Fruit fly (Drosophila melanogaster): ENCODE data around the gene LysX.

The LysX gene

dm6 chr3L:1188936-1189659 is 6.0 kb downstream of the LysX start, which contains the start of gene CG13912 (continued):
- TF ChIP-seq CG33557 (GFP tag; optimal IDR thresholded peaks at IDR 0.05) (no peak), Lpt (GFP tag; optimal IDR thresholded peaks at IDR 0.05) (no peak), her (GFP tag; optimal IDR thresholded peaks at IDR 0.05) (no peak), Bteb2 (GFP tag; optimal IDR thresholded peaks at IDR 0.05) (no peak), stwl (tag; optimal IDR thresholded peaks at IDR 0.05) (no peak), jumu (GFP tag; optimal IDR thresholded peaks at IDR 0.05) (no peak), HLH4C (GFP tag; IDR thresholded peaks at IDR 0.05; ENCODE audit: partially characterized antibody) (no peak), Rx (GFP tag; IDR thresholded peaks at IDR 0.05) (no peak), CG9876 (GFP tag; optimal IDR thresholded peaks at IDR 0.05) (no peak), Blimp-1 (GFP tag; optimal IDR thresholded peaks at IDR 0.05) (no peak), pzg (GFP tag; optimal IDR thresholded peaks at IDR 0.05) (peak; percentile 11), Doc3 (GFP tag; IDR thresholded peaks at IDR 0.05; ENCODE audit: partially characterized antibody) (no peak), grau (tag; optimal IDR thresholded peaks at IDR 0.05) (no peak), CG2199 (GFP tag; IDR thresholded peaks at IDR 0.05) (peak; percentile 90; the same call in 2 of the 3 replicates), tio (GFP tag; optimal IDR thresholded peaks at IDR 0.05) (no peak), gfzf (GFP tag; optimal IDR thresholded peaks at IDR 0.05) (peak; percentile 1), CG17385 (GFP tag; optimal IDR thresholded peaks at IDR 0.05) (peak; percentile 18), CG7987 (GFP tag; optimal IDR thresholded peaks at IDR 0.05) (peak; percentile 92), ftz-f1 (GFP tag; optimal IDR thresholded peaks at IDR 0.05) (no peak), CG31224 (GFP tag; IDR thresholded peaks at IDR 0.05) (no peak), pita (GFP tag; optimal IDR thresholded peaks at IDR 0.05) (peak; percentile 76), CG8290 (GFP tag; optimal IDR thresholded peaks at IDR 0.05) (no peak), CG8290 (tag; optimal IDR thresholded peaks at IDR 0.05) (peak in 1 of 2 experiments; percentile 85), gsb-n (tag; optimal IDR thresholded peaks at IDR 0.05) (no peak), CG18476 (GFP tag; optimal IDR thresholded peaks at IDR 0.05) (no peak), Fer3 (tag; optimal IDR thresholded peaks at IDR 0.05) (no peak), sisA (GFP tag; IDR thresholded peaks at IDR 0.05) (no peak), CG10209 (GFP tag; optimal IDR thresholded peaks at IDR 0.05) (no peak), Rfx (GFP tag; IDR thresholded peaks at IDR 0.05) (peak; percentile 12; the same call in 1 of the 2 replicates), CG16813 (GFP tag; IDR thresholded peaks at IDR 0.05; ENCODE audit: partially characterized antibody) (peak; percentile 6; the same call in 1 of the 3 replicates), CG2678 (tag; optimal IDR thresholded peaks at IDR 0.05) (peak; percentile 10), CG31441 (GFP tag; IDR thresholded peaks at IDR 0.05) (no peak), Hey (tag; optimal IDR thresholded peaks at IDR 0.05) (peak; percentile 25), CG4820 (GFP tag; optimal IDR thresholded peaks at IDR 0.05) (no peak), CG14667 (GFP tag; IDR thresholded peaks at IDR 0.05) (no peak), CG2116 (GFP tag; optimal IDR thresholded peaks at IDR 0.05) (no peak), dysf (GFP tag; IDR thresholded peaks at IDR 0.05) (no peak), CG13775 (GFP tag; optimal IDR thresholded peaks at IDR 0.05) (no peak), Awh (GFP tag; IDR thresholded peaks at IDR 0.05) (no peak), CG10147 (GFP tag; optimal IDR thresholded peaks at IDR 0.05) (no peak), CG4282 (GFP tag; optimal IDR thresholded peaks at IDR 0.05) (peak; percentile 1), Hand (GFP tag; optimal IDR thresholded peaks at IDR 0.05) (no peak), mirr (GFP tag; optimal IDR thresholded peaks at IDR 0.05) (peak; percentile 86), Lim3 (GFP tag; IDR thresholded peaks at IDR 0.05) (no peak), CG30431 (GFP tag; optimal IDR thresholded peaks at IDR 0.05) (no peak), ranshi (GFP tag; IDR thresholded peaks at IDR 0.05) (0 out of 2 replicates have a peak, but pooled peaks have one; percentile 14), MBD-R2 (GFP tag; IDR thresholded peaks at IDR 0.05) (no peak), CG14014 (GFP tag; IDR thresholded peaks at IDR 0.05) (0 out of 2 replicates have a peak, but pooled peaks have one; percentile 8), CG15514 (GFP tag; optimal IDR thresholded peaks at IDR 0.05) (no peak), pfk (GFP tag; optimal IDR thresholded peaks at IDR 0.05) (peak; percentile 6)
